In genomic region chrX:8154374-8154836, ce11 we compare ENCODE assay signal across 5 worm cellular contexts.
A peak's percentile ranks its signal among the peaks of the same experiment; 100 is the strongest.
TF ChIP-seq lines count a peak whose summit lies in the region.
"Not testable (repeated sequence)": the region's sequence is repeated elsewhere in the genome, so short reads cannot be mapped to it uniquely, and the experiment has no call there.

No protein-coding gene starts in this region.

TF ChIP-seq in whole organism, L1 larva, 84 proteins besides CTCF, POLR2A, EP300 and RAD21:
- TF ChIP-seq lin-35 (GFP tag; optimal IDR thresholded peaks at IDR 0.05; lab: Kevin White, UChicago) (peak in 1 of 2 experiments; percentile 29), rnt-1 (tag; optimal IDR thresholded peaks at IDR 0.05; lab: Kevin White, UChicago) (peak; percentile 19), snu-23 (GFP tag; optimal IDR thresholded peaks at IDR 0.05; lab: Kevin White, UChicago) (peak; percentile 47), swsn-7 (tag; optimal IDR thresholded peaks at IDR 0.05; lab: Kevin White, UChicago) (peak; percentile 12), nhr-71 (tag; optimal IDR thresholded peaks at IDR 0.05; lab: Kevin White, UChicago) (peak; percentile 25), efl-1 (GFP tag; optimal IDR thresholded peaks at IDR 0.05 in 1 of 2; lab: Kevin White, UChicago) (peak in 1 of 2 experiments; percentile 54), nhr-47 (tag; optimal IDR thresholded peaks at IDR 0.05; lab: Kevin White, UChicago) (peak; percentile 29), mdl-1 (tag; optimal IDR thresholded peaks at IDR 0.05; lab: Kevin White, UChicago) (peak in 1 of 2 experiments; percentile 4), nhr-90 (tag; optimal IDR thresholded peaks at IDR 0.05; lab: Kevin White, UChicago; ENCODE audit: poor library complexity) (peak; percentile 10)
- TF ChIP-seq efl-1 (optimal IDR thresholded peaks at IDR 0.05; lab: Kevin White, UChicago): not testable (repeated sequence)
TF ChIP-seq in whole organism, L1 larva: peak in this region for 9; not testable (repeated sequence) for 75.

TF ChIP-seq in whole organism, L2 larva, 48 proteins besides CTCF, POLR2A, EP300 and RAD21:
- TF ChIP-seq nhr-129 (tag; optimal IDR thresholded peaks at IDR 0.05; lab: Kevin White, UChicago) (peak; percentile 34), sma-3 (GFP tag; optimal IDR thresholded peaks at IDR 0.05; lab: Kevin White, UChicago) (peak; percentile 39), unc-55 (GFP tag; optimal IDR thresholded peaks at IDR 0.05; lab: Kevin White, UChicago) (peak; percentile 24), crh-2 (tag; optimal IDR thresholded peaks at IDR 0.05; lab: Kevin White, UChicago) (peak; percentile 45), fos-1 (tag; optimal IDR thresholded peaks at IDR 0.05; lab: Kevin White, UChicago) (peak; percentile 2)

TF ChIP-seq in whole organism, L3 larva, 47 proteins besides CTCF, POLR2A, EP300 and RAD21:
- TF ChIP-seq nhr-43 (tag; optimal IDR thresholded peaks at IDR 0.05; lab: Kevin White, UChicago; ENCODE audit: poor library complexity, severe bottlenecking) (peak; percentile 11), pqm-1 (tag; optimal IDR thresholded peaks at IDR 0.05; lab: Kevin White, UChicago) (peak; percentile 36), hmg-11 (tag; optimal IDR thresholded peaks at IDR 0.05; lab: Kevin White, UChicago) (peak; percentile 35), pha-4 (tag; optimal IDR thresholded peaks at IDR 0.05; lab: Kevin White, UChicago) (peak; percentile 5), nfya-1 (tag; optimal IDR thresholded peaks at IDR 0.05; lab: Kevin White, UChicago; ENCODE audit: insufficient read depth) (peak; percentile 7), elt-2 (tag; optimal IDR thresholded peaks at IDR 0.05; lab: Kevin White, UChicago) (peak; percentile 32), ceh-28 (tag; optimal IDR thresholded peaks at IDR 0.05; lab: Kevin White, UChicago) (peak; percentile 1)

TF ChIP-seq in whole organism, L4 larva, 104 proteins besides CTCF, POLR2A, EP300 and RAD21 (continues in another document):
- TF ChIP-seq mep-1 (tag; optimal IDR thresholded peaks at IDR 0.05; lab: Kevin White, UChicago): peak; percentile 46
- peak; percentile 43 for TF ChIP-seq spr-1 (tag; optimal IDR thresholded peaks at IDR 0.05; lab: Kevin White, UChicago)
- TF ChIP-seq dmd-8 (GFP tag; IDR thresholded peaks at IDR 0.05; lab: Robert Waterston, UW): 0 out of 2 replicates have a peak, but pooled peaks have one; percentile 18
- TF ChIP-seq daf-16 (GFP tag; optimal IDR thresholded peaks at IDR 0.05; lab: Kevin White, UChicago): peak in 1 of 2 experiments; percentile 69
- TF ChIP-seq daf-16 (tag; optimal IDR thresholded peaks at IDR 0.05; lab: Kevin White, UChicago): peak; percentile 39
- TF ChIP-seq spr-3 (GFP tag; optimal IDR thresholded peaks at IDR 0.05; lab: Kevin White, UChicago): peak; percentile 32
- peak; percentile 55 for TF ChIP-seq mes-2 (tag; optimal IDR thresholded peaks at IDR 0.05; lab: Kevin White, UChicago; ENCODE audit: poor library complexity, severe bottlenecking)
- TF ChIP-seq pha-4 (GFP tag; IDR thresholded peaks at IDR 0.05; lab: Robert Waterston, UW): peak; percentile 53; the same call in 1 of the 2 replicates
- not testable (repeated sequence) for TF ChIP-seq pha-4 (tag; optimal IDR thresholded peaks at IDR 0.05; lab: Kevin White, UChicago)
- TF ChIP-seq lsy-2 (tag; optimal IDR thresholded peaks at IDR 0.05; lab: Kevin White, UChicago): peak in 1 of 2 experiments; percentile 11
- peak; percentile 30 for TF ChIP-seq dmd-6 (GFP tag; IDR thresholded peaks at IDR 0.05; lab: Robert Waterston, UW)
- peak; percentile 82; the same call in 1 of the 2 replicates for TF ChIP-seq egl-43 (GFP tag; IDR thresholded peaks at IDR 0.05; lab: Robert Waterston, UW)
- TF ChIP-seq nhr-102 (tag; optimal IDR thresholded peaks at IDR 0.05; lab: Kevin White, UChicago): peak; percentile 8
- TF ChIP-seq nhr-48 (tag; optimal IDR thresholded peaks at IDR 0.05; lab: Kevin White, UChicago): peak; percentile 61
- TF ChIP-seq hlh-11 (tag; optimal IDR thresholded peaks at IDR 0.05; lab: Kevin White, UChicago): peak; percentile 3
- peak; percentile 45; the same call in 1 of the 2 replicates for TF ChIP-seq ctbp-1 (GFP tag; IDR thresholded peaks at IDR 0.05; lab: Robert Waterston, UW)
- peak; percentile 24; the same call in 1 of the 2 replicates for TF ChIP-seq vab-7 (GFP tag; IDR thresholded peaks at IDR 0.05; lab: Robert Waterston, UW)
- peak; percentile 10 for TF ChIP-seq rbr-2 (tag; optimal IDR thresholded peaks at IDR 0.05; lab: Kevin White, UChicago)
- TF ChIP-seq hmg-1.1 (GFP tag; IDR thresholded peaks at IDR 0.05; lab: Robert Waterston, UW): peak; percentile 44; the same call in 1 of the 2 replicates
- TF ChIP-seq lin-38 (GFP tag; IDR thresholded peaks at IDR 0.05; lab: Robert Waterston, UW): peak; percentile 53
- peak; percentile 24 for TF ChIP-seq T20F7.1 (GFP tag; optimal IDR thresholded peaks at IDR 0.05; lab: Kevin White, UChicago)
- peak; percentile 14 for TF ChIP-seq hif-1 (tag; optimal IDR thresholded peaks at IDR 0.05; lab: Kevin White, UChicago)
- TF ChIP-seq madf-9 (GFP tag; conservative IDR thresholded peaks at IDR 0.05; lab: Robert Waterston, UW): peak; percentile 33; the same call in 1 of the 2 replicates
- peak; percentile 63 for TF ChIP-seq Y5F2A.4 (GFP tag; optimal IDR thresholded peaks at IDR 0.05; lab: Kevin White, UChicago)
- peak; percentile 67; the same call in 1 of the 2 replicates for TF ChIP-seq snpc-1.2 (GFP tag; IDR thresholded peaks at IDR 0.05; lab: Robert Waterston, UW)
- peak; percentile 62 for TF ChIP-seq Y48G9A.11 (GFP tag; IDR thresholded peaks at IDR 0.05; lab: Robert Waterston, UW)
- 0 out of 2 replicates have a peak, but pooled peaks have one; percentile 48 for TF ChIP-seq F26F4.8 (GFP tag; conservative IDR thresholded peaks at IDR 0.05; lab: Robert Waterston, UW)
- 0 out of 2 replicates have a peak, but pooled peaks have one; percentile 29 for TF ChIP-seq tra-1 (GFP tag; IDR thresholded peaks at IDR 0.05; lab: Robert Waterston, UW)
- TF ChIP-seq lin-13 (GFP tag; optimal IDR thresholded peaks at IDR 0.05; lab: Kevin White, UChicago): peak; percentile 2
- peak; percentile 56 for TF ChIP-seq lim-7 (GFP tag; IDR thresholded peaks at IDR 0.05; lab: Robert Waterston, UW)

TF ChIP-seq in whole organism, young adult, 124 proteins besides CTCF, POLR2A, EP300 and RAD21 (continues in another document):
- TF ChIP-seq B0035.1 (tag; optimal IDR thresholded peaks at IDR 0.05; lab: Kevin White, UChicago): peak; percentile 29
- peak; percentile 76 for TF ChIP-seq pbrm-1 (GFP tag; IDR thresholded peaks at IDR 0.05; lab: Robert Waterston, UW)
- TF ChIP-seq madf-6 (GFP tag; IDR thresholded peaks at IDR 0.05; lab: Robert Waterston, UW): 0 out of 2 replicates have a peak, but pooled peaks have one; percentile 12
- peak; percentile 61 for TF ChIP-seq ztf-18 (tag; optimal IDR thresholded peaks at IDR 0.05; lab: Kevin White, UChicago)
- peak; percentile 36 for TF ChIP-seq athp-1 (tag; optimal IDR thresholded peaks at IDR 0.05; lab: Kevin White, UChicago)
- TF ChIP-seq lin-40 (tag; optimal IDR thresholded peaks at IDR 0.05; lab: Kevin White, UChicago): peak; percentile 22
- peak; percentile 38 for TF ChIP-seq ztf-26 (tag; optimal IDR thresholded peaks at IDR 0.05; lab: Kevin White, UChicago)
- peak; percentile 43 for TF ChIP-seq snpc-4 (GFP tag; optimal IDR thresholded peaks at IDR 0.05; lab: Kevin White, UChicago)
- peak in 3 of 4 experiments; percentile 3 to 53 (median 14) for TF ChIP-seq snpc-4 (tag; optimal IDR thresholded peaks at IDR 0.05; lab: Kevin White, UChicago)
- TF ChIP-seq snpc-3.4 (tag; optimal IDR thresholded peaks at IDR 0.05; lab: Kevin White, UChicago): peak; percentile 56
- 0 out of 2 replicates have a peak, but pooled peaks have one; percentile 32 for TF ChIP-seq aptf-3 (GFP tag; IDR thresholded peaks at IDR 0.05; lab: Robert Waterston, UW)
- peak; percentile 88 for TF ChIP-seq rpc-1 (optimal IDR thresholded peaks at IDR 0.05; lab: Kevin White, UChicago)
- peak; percentile 90 for TF ChIP-seq rpc-1 (tag; optimal IDR thresholded peaks at IDR 0.05; lab: Kevin White, UChicago)
- TF ChIP-seq cebp-1 (GFP tag; IDR thresholded peaks at IDR 0.05; lab: Robert Waterston, UW); ama-1 (optimal IDR thresholded peaks at IDR 0.05; lab: Kevin White, UChicago): not testable (repeated sequence)
- peak; percentile 39 for TF ChIP-seq cebp-1 (tag; optimal IDR thresholded peaks at IDR 0.05; lab: Kevin White, UChicago)
- peak; percentile 55 for TF ChIP-seq F23B12.7 (tag; optimal IDR thresholded peaks at IDR 0.05; lab: Kevin White, UChicago; ENCODE audit: insufficient read depth)
- TF ChIP-seq lin-35 (GFP tag; optimal IDR thresholded peaks at IDR 0.05; lab: Kevin White, UChicago): peak in 1 of 3 experiments; percentile 14
- TF ChIP-seq T07F8.4 (tag; optimal IDR thresholded peaks at IDR 0.05; lab: Kevin White, UChicago): peak; percentile 2
- TF ChIP-seq F52B5.7 (tag; optimal IDR thresholded peaks at IDR 0.05; lab: Kevin White, UChicago): peak; percentile 41
- peak; percentile 12 for TF ChIP-seq nhr-80 (tag; optimal IDR thresholded peaks at IDR 0.05; lab: Kevin White, UChicago)
- peak; percentile 84 for TF ChIP-seq B0261.1 (tag; optimal IDR thresholded peaks at IDR 0.05; lab: Kevin White, UChicago)
- peak; percentile 73; the same call in 1 of the 2 replicates for TF ChIP-seq lin-26 (GFP tag; IDR thresholded peaks at IDR 0.05; lab: Robert Waterston, UW)
- TF ChIP-seq rec-8 (tag; optimal IDR thresholded peaks at IDR 0.05; lab: Kevin White, UChicago): peak in 1 of 2 experiments; percentile 62
- TF ChIP-seq nfyb-1 (GFP tag; IDR thresholded peaks at IDR 0.05; lab: Robert Waterston, UW): peak; percentile 74; the same call in 1 of the 2 replicates
- TF ChIP-seq die-1 (tag; optimal IDR thresholded peaks at IDR 0.05; lab: Kevin White, UChicago): peak; percentile 85
- peak; percentile 58 for TF ChIP-seq nhr-90 (tag; optimal IDR thresholded peaks at IDR 0.05; lab: Kevin White, UChicago)
- TF ChIP-seq him-1 (tag; optimal IDR thresholded peaks at IDR 0.05; lab: Kevin White, UChicago): peak; percentile 54
- peak; percentile 20 for TF ChIP-seq sptf-2 (GFP tag; optimal IDR thresholded peaks at IDR 0.05; lab: Kevin White, UChicago)
- peak; percentile 46 for TF ChIP-seq dox-1 (GFP tag; IDR thresholded peaks at IDR 0.05; lab: Robert Waterston, UW)
- peak in 1 of 2 experiments; percentile 39 for TF ChIP-seq let-607 (tag; optimal IDR thresholded peaks at IDR 0.05; lab: Kevin White, UChicago)
- TF ChIP-seq madf-10 (tag; optimal IDR thresholded peaks at IDR 0.05; lab: Kevin White, UChicago): peak; percentile 25
- TF ChIP-seq nhr-27 (tag; optimal IDR thresholded peaks at IDR 0.05; lab: Kevin White, UChicago): peak; percentile 15
- TF ChIP-seq ama-1 (GFP tag; optimal IDR thresholded peaks at IDR 0.05; lab: Kevin White, UChicago): peak in 1 of 2 experiments; percentile 23
- TF ChIP-seq D2030.7 (GFP tag; IDR thresholded peaks at IDR 0.05; lab: Robert Waterston, UW): peak; percentile 59
- TF ChIP-seq atf-7 (tag; optimal IDR thresholded peaks at IDR 0.05; lab: Kevin White, UChicago): peak; percentile 6
- TF ChIP-seq ztf-22 (GFP tag; optimal IDR thresholded peaks at IDR 0.05; lab: Kevin White, UChicago): peak; percentile 47
